Worm (Caenorhabditis elegans): Measurements from ENCODE around the gene T17H7.7.

ce11 chrIII:770958-771357 is 13.1 kb upstream of the T17H7.7 start, which contains the start of gene tpst-2:
- TF ChIP-seq nhr-76 (tag; optimal IDR thresholded peaks at IDR 0.05) (no peak), nhr-25 (tag; optimal IDR thresholded peaks at IDR 0.05) (no peak), ztf-11 (tag; optimal IDR thresholded peaks at IDR 0.05) (no peak), skn-1 (tag; optimal IDR thresholded peaks at IDR 0.05) (no peak), nhr-237 (tag; optimal IDR thresholded peaks at IDR 0.05) (no peak), fos-1 (tag; optimal IDR thresholded peaks at IDR 0.05) (no peak), egl-27 (tag; optimal IDR thresholded peaks at IDR 0.05) (no peak)
